Fruit fly (Drosophila melanogaster) whole organism, embryonic: ENCODE results near the gene CG14965.
A peak's percentile ranks its signal among the peaks of the same experiment; 100 is the strongest.

Source experiments
- Atf3 ChIP-seq: fragments of 200-800 bp; sonication (Bioruptor generic); optimal IDR thresholded peaks from 3 replicates; lab custom pipeline; 2016; ENCODE audit warnings: missing biosample characterization, missing genetic modification characterization
- Bdp1 ChIP-seq: fragments of 200-800 bp; sonication (Bioruptor generic); optimal IDR thresholded peaks from 3 replicates; lab custom pipeline; 2016; ENCODE audit warnings: missing biosample characterization, missing genetic modification characterization
- BtbVII ChIP-seq: fragments of 200-800 bp; sonication (Bioruptor generic); optimal IDR thresholded peaks from 3 replicates; lab custom pipeline; 2017; ENCODE audit warnings: missing biosample characterization, mild to moderate bottlenecking, missing genetic modification characterization
- CG1024 ChIP-seq: fragments of 200-800 bp; sonication (Bioruptor generic); IDR thresholded peaks from 2 replicates; pipeline ENCODE4 v1.3.6; 2022; ENCODE audit warnings: missing biosample characterization, missing genetic modification characterization
- CG10654 ChIP-seq: fragments of 200-800 bp; sonication (Bioruptor generic); optimal IDR thresholded peaks from 2 replicates; lab custom pipeline; 2016; ENCODE audit warnings: missing biosample characterization, missing genetic modification characterization
- CG10959 ChIP-seq: fragments of 200-800 bp; sonication (Bioruptor generic); IDR thresholded peaks from 2 replicates; pipeline ENCODE4 v1.3.6; 2022; ENCODE audit warnings: missing biosample characterization, missing genetic modification characterization
- CG11247 ChIP-seq: fragments of 200-800 bp; sonication (Bioruptor generic); IDR thresholded peaks from 2 replicates; pipeline ENCODE4 v1.3.6; 2022; ENCODE audit warnings: missing biosample characterization, missing genetic modification characterization
- CG11398 ChIP-seq: fragments of 200-800 bp; sonication (Bioruptor generic); optimal IDR thresholded peaks from 2 replicates; lab custom pipeline; 2016; ENCODE audit warnings: missing biosample characterization, missing genetic modification characterization
- CG13123 ChIP-seq: fragments of 200-800 bp; sonication (Bioruptor generic); optimal IDR thresholded peaks from 2 replicates; lab custom pipeline; 2016; ENCODE audit warnings: missing biosample characterization, missing genetic modification characterization
- CG17359 ChIP-seq: fragments of 200-800 bp; sonication (Bioruptor generic); optimal IDR thresholded peaks from 3 replicates; lab custom pipeline; 2018; ENCODE audit warnings: missing biosample characterization, mild to moderate bottlenecking, missing genetic modification characterization, moderate library complexity
- CG3163 ChIP-seq: fragments of 200-800 bp; sonication (Bioruptor generic); optimal IDR thresholded peaks from 3 replicates; lab custom pipeline; 2016; ENCODE audit warnings: missing biosample characterization, missing genetic modification characterization
- CG5245 ChIP-seq: fragments of 200-800 bp; sonication (Bioruptor generic); optimal IDR thresholded peaks from 3 replicates; lab custom pipeline; 2016; ENCODE audit warnings: missing biosample characterization, missing genetic modification characterization
- CG6683 ChIP-seq: fragments of 200-800 bp; sonication (Bioruptor generic); optimal IDR thresholded peaks from 2 replicates; lab custom pipeline; 2017; ENCODE audit warnings: missing biosample characterization, mild to moderate bottlenecking, missing genetic modification characterization, missing genetic modification reagents
- CG7745 ChIP-seq: fragments of 200-800 bp; sonication (Bioruptor generic); optimal IDR thresholded peaks from 2 replicates; lab custom pipeline; 2018; ENCODE audit warnings: missing biosample characterization, mild to moderate bottlenecking, missing genetic modification characterization, moderate library complexity
- CG7786 ChIP-seq: fragments of 200-800 bp; sonication (Bioruptor generic); optimal IDR thresholded peaks from 2 replicates; lab custom pipeline; 2016; ENCODE audit warnings: missing biosample characterization, missing genetic modification characterization
- CG7839 ChIP-seq: fragments of 200-800 bp; sonication (Bioruptor generic); optimal IDR thresholded peaks from 3 replicates; lab custom pipeline; 2018; ENCODE audit warnings: missing biosample characterization, mild to moderate bottlenecking, missing genetic modification characterization, moderate library complexity
- CG8388 ChIP-seq: fragments of 200-800 bp; sonication (Bioruptor generic); optimal IDR thresholded peaks from 2 replicates; lab custom pipeline; 2019; ENCODE audit warnings: missing biosample characterization, mild to moderate bottlenecking, missing genetic modification characterization, moderate library complexity
- Dfd ChIP-seq, 2 experiments: fragments of >200 bp; optimal IDR thresholded peaks; 2 replicates each; lab custom pipeline; 2017; ENCODE audit warnings: missing biosample characterization in 2 of 2, missing genetic modification characterization in 2 of 2
- Dip3 ChIP-seq: fragments of 200-800 bp; sonication (Bioruptor generic); optimal IDR thresholded peaks from 3 replicates; lab custom pipeline; 2016; ENCODE audit warnings: missing biosample characterization, missing genetic modification characterization
- Hey ChIP-seq: fragments of 200-800 bp; sonication (Bioruptor generic); optimal IDR thresholded peaks from 3 replicates; lab custom pipeline; 2018; ENCODE audit warnings: missing biosample characterization, mild to moderate bottlenecking, missing genetic modification characterization
- Hr3 ChIP-seq: fragments of 200-800 bp; sonication (Bioruptor generic); optimal IDR thresholded peaks from 3 replicates; lab custom pipeline; 2016; ENCODE audit warnings: missing biosample characterization, missing genetic modification characterization
- Lhr ChIP-seq: fragments of 200-800 bp; sonication (Bioruptor generic); optimal IDR thresholded peaks from 3 replicates; lab custom pipeline; 2017; ENCODE audit warnings: mild to moderate bottlenecking, missing biosample characterization, missing genetic modification reagents, missing genetic modification characterization
- MBD-R2 ChIP-seq: fragments of 200-800 bp; sonication (Bioruptor generic); IDR thresholded peaks from 2 replicates; pipeline ENCODE4 v1.3.6; 2022; ENCODE audit warnings: missing biosample characterization, missing genetic modification characterization
- Mes4 ChIP-seq: fragments of 200-800 bp; sonication (Bioruptor generic); optimal IDR thresholded peaks from 2 replicates; lab custom pipeline; 2016; ENCODE audit warnings: missing biosample characterization, missing genetic modification characterization
- amos ChIP-seq: fragments of 200-800 bp; sonication (Bioruptor generic); IDR thresholded peaks from 2 replicates; pipeline ENCODE4 v1.3.6; 2022; ENCODE audit warnings: missing biosample characterization, missing genetic modification characterization; ENCODE audit not compliant: partially characterized antibody
- bcd ChIP-seq: fragments of 200-800 bp; sonication (Bioruptor generic); optimal IDR thresholded peaks from 2 replicates; lab custom pipeline; 2017; ENCODE audit warnings: missing biosample characterization, mild to moderate bottlenecking, missing genetic modification characterization
- bowl ChIP-seq: fragments of 200-800 bp; sonication (Bioruptor generic); IDR thresholded peaks from 2 replicates; pipeline ENCODE4 v1.3.6; 2022; ENCODE audit warnings: missing biosample characterization, missing genetic modification characterization
- bsh ChIP-seq, 2 experiments: fragments of 200-800 bp; sonication (Bioruptor generic); optimal IDR thresholded peaks; 2 replicates each; lab custom pipeline; 2017 to 2018; ENCODE audit warnings: mild to moderate bottlenecking in 2 of 2, missing biosample characterization in 2 of 2, missing genetic modification characterization in 2 of 2, moderate library complexity in 1 of 2
- chif ChIP-seq, 2 experiments: fragments of 200-800 bp; sonication (Bioruptor generic); optimal IDR thresholded peaks; 3 replicates each; lab custom pipeline; 2016; ENCODE audit warnings: missing biosample characterization in 2 of 2, missing genetic modification characterization in 2 of 2
- chm ChIP-seq: fragments of 200-800 bp; sonication (Bioruptor generic); IDR thresholded peaks from 2 replicates; pipeline ENCODE4 v1.3.6; 2022; ENCODE audit warnings: missing biosample characterization, missing genetic modification characterization
- crc ChIP-seq: fragments of 200-800 bp; sonication (Bioruptor generic); optimal IDR thresholded peaks from 2 replicates; lab custom pipeline; 2016; ENCODE audit warnings: missing biosample characterization, missing genetic modification characterization
- da ChIP-seq: fragments of 200-800 bp; sonication (Bioruptor generic); optimal IDR thresholded peaks from 2 replicates; lab custom pipeline; 2016; ENCODE audit warnings: missing biosample characterization, missing genetic modification characterization
- dpn ChIP-seq, 2 experiments: fragments of 200-800 bp; sonication (Bioruptor generic); optimal IDR thresholded peaks; 3 replicates each; lab custom pipeline; 2016; ENCODE audit warnings: missing biosample characterization in 2 of 2, missing genetic modification characterization in 2 of 2
- fd96Cb ChIP-seq: fragments of 200-800 bp; sonication (Bioruptor generic); optimal IDR thresholded peaks from 2 replicates; lab custom pipeline; 2018; ENCODE audit warnings: missing biosample characterization, mild to moderate bottlenecking, missing genetic modification characterization, moderate library complexity
- gcm2 ChIP-seq: fragments of 200-800 bp; sonication (Bioruptor generic); optimal IDR thresholded peaks from 2 replicates; lab custom pipeline; 2016; ENCODE audit warnings: missing biosample characterization, missing genetic modification characterization
- gro ChIP-seq: fragments of 200-800 bp; sonication (Bioruptor generic); optimal IDR thresholded peaks from 2 replicates; lab custom pipeline; 2016; ENCODE audit warnings: missing biosample characterization, missing genetic modification characterization
- ham ChIP-seq: fragments of 200-800 bp; sonication (Bioruptor generic); IDR thresholded peaks from 2 replicates; pipeline ENCODE4 v1.3.6; 2022; ENCODE audit warnings: missing biosample characterization, missing genetic modification characterization
- hth ChIP-seq: fragments of >200 bp; optimal IDR thresholded peaks from 2 replicates; lab custom pipeline; 2017; ENCODE audit warnings: inconsistent platforms
- ind ChIP-seq: fragments of 200-800 bp; sonication (Bioruptor generic); optimal IDR thresholded peaks from 3 replicates; lab custom pipeline; 2016; ENCODE audit warnings: missing biosample characterization, missing genetic modification characterization
- kah ChIP-seq: fragments of 200-800 bp; sonication (Bioruptor generic); optimal IDR thresholded peaks from 2 replicates; lab custom pipeline; 2018; ENCODE audit warnings: missing biosample characterization, mild to moderate bottlenecking, missing genetic modification characterization
- luna ChIP-seq: fragments of 200-800 bp; sonication (Bioruptor generic); optimal IDR thresholded peaks from 2 replicates; lab custom pipeline; 2016; ENCODE audit warnings: missing biosample characterization, missing genetic modification characterization
- mld ChIP-seq: fragments of 200-800 bp; sonication (Bioruptor generic); IDR thresholded peaks from 3 replicates; pipeline ENCODE4 v1.3.6; 2022; ENCODE audit warnings: missing biosample characterization, missing genetic modification characterization; ENCODE audit not compliant: partially characterized antibody
- pho ChIP-seq: fragments of 200-800 bp; sonication (Bioruptor generic); optimal IDR thresholded peaks from 2 replicates; lab custom pipeline; 2016; ENCODE audit warnings: missing biosample characterization, missing genetic modification characterization
- so ChIP-seq: fragments of 200-800 bp; sonication (Bioruptor generic); IDR thresholded peaks from 3 replicates; pipeline ENCODE4 v1.3.6; 2022; ENCODE audit warnings: missing biosample characterization, missing genetic modification characterization
- ssp ChIP-seq: fragments of 200-800 bp; sonication (Bioruptor generic); IDR thresholded peaks from 2 replicates; pipeline ENCODE4 v1.3.6; 2022; ENCODE audit warnings: missing biosample characterization, missing genetic modification characterization
- tup ChIP-seq: fragments of 200-800 bp; sonication (Bioruptor generic); optimal IDR thresholded peaks from 2 replicates; lab custom pipeline; 2016; ENCODE audit warnings: missing biosample characterization, mild to moderate bottlenecking, missing genetic modification characterization, moderate library complexity
- tx ChIP-seq: fragments of 200-800 bp; sonication (Bioruptor generic); optimal IDR thresholded peaks from 2 replicates; lab custom pipeline; 2016; ENCODE audit warnings: missing biosample characterization, missing genetic modification characterization
- vnd ChIP-seq: fragments of 200-800 bp; sonication (Bioruptor generic); IDR thresholded peaks from 3 replicates; pipeline ENCODE4 v1.3.6; 2022; ENCODE audit warnings: missing biosample characterization, missing genetic modification characterization; ENCODE audit not compliant: partially characterized antibody
- wor ChIP-seq: fragments of 200-800 bp; sonication (Bioruptor generic); IDR thresholded peaks from 2 replicates; pipeline ENCODE4 v1.3.6; 2022; ENCODE audit warnings: missing biosample characterization, missing genetic modification characterization

CG14965 gene

dm6 chr3L:3148125-3149059 is 43.9 kb downstream of the CG14965 start, which contains the start of the genes Usp5 and BtbVII (continued):
- TF ChIP-seq CG8388 (GFP tag; lab: Kevin White, UChicago) (peak; percentile 17), ssp (peak; percentile 54), chm (peak; percentile 36; the same call in 1 of the 2 replicates), ham (no peak), Bdp1 (GFP tag; lab: Kevin White, UChicago) (peak; percentile 64), CG10959 (GFP tag; lab: Robert Waterston, UW) (no peak; the same call in 1 of the 2 replicates), bsh (GFP tag; optimal IDR thresholded peaks at IDR 0.05; lab: Kevin White, UChicago) (peak in 1 of 2 experiments; percentile 51), CG13123 (GFP tag; lab: Kevin White, UChicago) (peak; percentile 59), CG11247 (peak; percentile 48; the same call in 1 of the 2 replicates), so (0 out of 3 replicates have a peak, but pooled peaks have one; percentile 7), CG7839 (tag; lab: Kevin White, UChicago) (peak; percentile 41), fd96Cb (tag; lab: Kevin White, UChicago) (no peak), Atf3 (GFP tag; lab: Kevin White, UChicago) (peak; percentile 41), tup (GFP tag; lab: Kevin White, UChicago) (peak; percentile 49), BtbVII (GFP tag; lab: Kevin White, UChicago) (peak; percentile 13), CG7786 (peak; percentile 56), hth (no peak), Dip3 (peak; percentile 49), crc (GFP tag; lab: Kevin White, UChicago) (peak; percentile 22), CG6683 (GFP tag; lab: Kevin White, UChicago) (peak; percentile 41), Hey (tag; lab: Kevin White, UChicago) (no peak), MBD-R2 (peak; percentile 83), gcm2 (GFP tag; lab: Kevin White, UChicago) (no peak), CG17359 (tag; lab: Kevin White, UChicago) (peak; percentile 34), chif (GFP tag; optimal IDR thresholded peaks at IDR 0.05; lab: Kevin White, UChicago) (peak; percentile 41 to 61), kah (GFP tag; lab: Kevin White, UChicago) (no peak), bowl (GFP tag; lab: Robert Waterston, UW) (no peak), Mes4 (GFP tag; lab: Kevin White, UChicago) (peak; percentile 9), dpn (GFP tag; optimal IDR thresholded peaks at IDR 0.05; lab: Kevin White, UChicago) (peak; percentile 67 to 80), CG10654 (GFP tag; lab: Kevin White, UChicago) (peak; percentile 39), bcd (GFP tag; lab: Kevin White, UChicago) (peak; percentile 37), CG7745 (tag; lab: Kevin White, UChicago) (no peak), Lhr (GFP tag; lab: Kevin White, UChicago) (peak; percentile 72), vnd (GFP tag; lab: Robert Waterston, UW) (peak; percentile 96), CG1024 (GFP tag; lab: Robert Waterston, UW) (no peak), mld (peak; percentile 90), Dfd (GFP tag; optimal IDR thresholded peaks at IDR 0.05; lab: Kevin White, UChicago) (no peak), luna (peak; percentile 48), CG11398 (peak; percentile 29), CG3163 (peak; percentile 18), amos (peak; percentile 90), Hr3 (peak; percentile 63), CG5245 (GFP tag; lab: Kevin White, UChicago) (no peak), wor (GFP tag; lab: Robert Waterston, UW) (no peak), da (GFP tag; lab: Kevin White, UChicago) (peak; percentile 17), gro (GFP tag; lab: Kevin White, UChicago) (peak; percentile 53), pho (peak; percentile 57), tx (GFP tag; lab: Kevin White, UChicago) (peak; percentile 68), ind (peak; percentile 46)
